Worm (Caenorhabditis elegans) whole organism, dauer: ENCODE measurements around the gene C07B5.2.

Experiments
- unc-62 ChIP-seq: sonication (generic microtip); optimal IDR thresholded peaks from 2 replicates; lab custom pipeline; 2017; ENCODE audit warnings: missing biosample characterization, missing genetic modification reagents, missing genetic modification characterization

Gene C07B5.2

ce11 chrX:9543352-9543751, 26.3 kb upstream of the C07B5.2 start, which contains the start of gene F49E2.5:
TSS of gene F49E2.5 (plus strand) at chrX:9543652.
- TF ChIP-seq unc-62, result no peak

DNA sequence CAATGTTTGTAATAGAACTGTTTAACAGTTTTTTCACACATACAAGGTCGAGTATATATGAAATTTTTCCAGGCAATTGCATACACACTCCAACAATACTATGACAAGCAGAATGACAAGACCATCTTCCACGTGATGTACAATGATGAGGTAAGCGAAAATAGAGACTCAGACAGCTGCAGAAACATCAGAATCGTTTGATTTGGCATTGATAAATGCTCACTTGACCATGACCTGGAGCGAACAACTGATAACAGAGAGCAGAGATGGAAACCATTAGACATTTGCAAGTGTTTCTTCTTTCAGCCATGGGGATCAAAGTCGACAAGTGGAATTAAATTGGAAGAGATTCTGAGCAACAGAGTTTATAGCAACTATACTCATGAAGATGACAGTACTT, 23.5 kb upstream of the C07B5.2 start:
- TF ChIP-seq unc-62, result no peak

DNA sequence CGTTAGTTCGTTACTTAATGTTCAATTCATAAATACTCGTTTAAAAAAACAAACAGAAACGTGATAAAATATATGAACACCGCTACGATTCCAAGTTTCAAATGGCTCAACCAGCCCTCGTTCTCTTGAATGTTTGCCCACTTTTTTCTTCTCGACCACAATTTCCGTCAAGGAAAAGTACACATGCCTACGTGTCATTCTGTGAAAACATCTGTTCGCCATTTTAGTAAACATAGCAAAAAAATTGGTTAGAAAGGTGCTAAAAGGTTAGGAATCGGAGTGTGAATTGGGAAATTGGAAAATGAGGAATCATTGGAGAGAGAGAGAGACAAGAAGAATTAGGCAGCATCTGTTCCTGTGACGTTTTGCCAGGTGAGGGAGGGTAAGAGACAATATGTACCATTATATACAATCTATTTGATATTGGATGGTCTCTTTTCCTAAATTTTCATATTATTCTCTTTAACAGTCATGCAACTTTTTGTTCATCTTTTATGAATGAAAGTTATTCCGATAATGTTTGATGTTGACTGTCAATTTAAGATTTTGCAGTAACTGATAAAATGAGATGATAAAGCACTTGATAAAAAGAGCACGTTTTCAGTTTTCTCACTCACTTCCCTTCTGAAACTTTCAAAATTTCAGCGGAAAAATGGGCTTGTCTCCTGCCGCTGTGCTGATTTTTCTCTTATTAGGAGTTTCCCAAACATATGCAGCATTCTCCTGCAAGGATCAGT, 22.5 kb upstream of the C07B5.2 start, which contains the start of gene nuc-1:
Gene nuc-1, plus strand, starts transcription at position 612 of the 737 bp plus-strand sequence.
- no peak for TF ChIP-seq unc-62

DNA sequence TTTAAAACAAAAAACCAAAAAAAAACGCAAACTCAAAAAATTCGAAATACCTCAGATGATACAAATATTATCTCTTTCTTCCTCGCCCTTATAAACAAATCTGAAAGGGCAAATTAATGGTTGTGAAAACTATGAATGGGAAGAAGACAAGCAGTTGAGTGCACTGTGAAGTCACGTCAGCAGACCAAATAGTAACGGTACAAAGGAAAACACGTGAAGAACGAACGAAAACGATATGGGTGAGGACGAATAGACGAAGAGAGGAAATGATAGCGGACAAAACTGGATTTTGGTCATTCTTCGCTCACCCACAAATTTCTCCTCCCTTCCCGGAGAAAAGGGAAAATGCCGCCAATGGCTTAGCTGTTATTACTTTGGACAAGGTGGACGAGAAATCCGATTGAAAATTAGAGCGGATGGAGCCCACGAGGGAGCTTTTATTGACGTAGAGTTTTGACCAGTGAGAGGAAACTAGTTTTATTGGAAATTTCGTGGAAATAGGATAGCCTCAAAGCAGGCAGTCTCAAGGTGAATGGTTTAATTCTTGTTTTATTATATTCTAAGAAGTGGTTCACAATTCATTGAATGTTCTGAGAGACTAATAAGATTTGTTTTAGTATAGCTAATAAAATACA, 20.6 kb upstream of the C07B5.2 start:
- TF ChIP-seq unc-62, result no peak

ce11 chrX:9536665-9537064, 19.7 kb upstream of the C07B5.2 start, which contains the start of gene C07B5.8:
TSS of gene C07B5.8 (minus strand) at chrX:9536765.
- no peak for TF ChIP-seq unc-62

- no peak for TF ChIP-seq unc-62
These were observed 19.0 kb upstream of the C07B5.2 start for ce11 chrX:9536008-9536407.

ce11 chrX:9531640-9532039, 14.6 kb upstream of the C07B5.2 start:
- no peak for TF ChIP-seq unc-62

- no peak for TF ChIP-seq unc-62
These were observed 12.4 kb upstream of the C07B5.2 start, which contains the start of gene C07B5.4 for ce11 chrX:9529360-9529759. TSS of gene C07B5.4 (plus strand) at chrX:9529660.

- TF ChIP-seq unc-62, result no peak
These were observed 10.9 kb upstream of the C07B5.2 start for ce11 chrX:9527898-9528297.

DNA sequence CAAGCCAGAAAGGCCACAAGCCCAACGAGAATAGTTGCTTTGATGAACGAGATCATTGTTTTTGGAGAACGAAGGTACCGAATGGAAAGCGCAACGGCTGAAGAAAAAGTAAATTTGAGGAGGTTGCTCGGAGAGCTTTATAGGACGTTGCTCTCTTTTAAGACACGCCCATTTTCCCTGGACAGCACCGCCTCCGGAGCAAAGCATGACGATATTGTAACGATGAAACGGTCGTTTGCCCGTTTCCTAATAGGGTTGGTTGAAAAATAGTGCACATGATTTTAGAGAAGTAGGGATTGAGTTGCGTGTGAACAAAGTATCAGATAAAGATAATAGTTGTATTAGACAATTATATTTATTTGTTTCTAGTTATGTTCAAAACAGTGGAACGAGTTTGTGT, 6.1 kb upstream of the C07B5.2 start, which contains the start of gene C07B5.3:
Gene C07B5.3, minus strand, starts transcription at position 101 of the 400 bp plus-strand sequence.
- no peak for TF ChIP-seq unc-62

- no peak for TF ChIP-seq unc-62
These were observed 1.7 kb upstream of the C07B5.2 start, which contains the start of gene C07B5.6 for ce11 chrX:9518719-9519118. TSS of gene C07B5.6 (plus strand) at chrX:9519019.

- no peak for TF ChIP-seq unc-62
These were observed 4.5 kb downstream of the C07B5.2 start for ce11 chrX:9512457-9512856.

- no peak for TF ChIP-seq unc-62
These were observed 6.6 kb downstream of the C07B5.2 start for ce11 chrX:9510448-9510847.

DNA sequence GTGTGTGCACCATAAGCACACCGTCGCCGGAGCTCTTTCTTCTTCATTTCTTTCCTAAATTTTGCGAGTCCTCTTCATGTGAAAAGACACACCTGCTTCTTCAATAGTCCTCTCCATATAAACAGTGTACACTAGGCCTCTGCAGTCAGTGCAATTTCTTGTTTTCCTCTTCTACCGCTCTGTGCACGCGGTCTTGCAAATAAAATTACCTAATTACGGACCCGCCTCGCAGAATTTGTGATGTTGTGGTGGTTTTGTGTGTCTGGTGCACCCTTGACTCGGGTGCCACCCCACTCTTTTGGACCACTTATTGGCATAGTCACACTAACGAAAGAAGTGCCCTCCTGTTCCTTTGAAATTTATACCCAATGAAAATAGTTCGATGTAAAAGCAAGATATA, 7.1 kb downstream of the C07B5.2 start:
- TF ChIP-seq unc-62, result no peak

ce11 chrX:9509516-9509915, 7.5 kb downstream of the C07B5.2 start:
- TF ChIP-seq unc-62, result no peak

DNA sequence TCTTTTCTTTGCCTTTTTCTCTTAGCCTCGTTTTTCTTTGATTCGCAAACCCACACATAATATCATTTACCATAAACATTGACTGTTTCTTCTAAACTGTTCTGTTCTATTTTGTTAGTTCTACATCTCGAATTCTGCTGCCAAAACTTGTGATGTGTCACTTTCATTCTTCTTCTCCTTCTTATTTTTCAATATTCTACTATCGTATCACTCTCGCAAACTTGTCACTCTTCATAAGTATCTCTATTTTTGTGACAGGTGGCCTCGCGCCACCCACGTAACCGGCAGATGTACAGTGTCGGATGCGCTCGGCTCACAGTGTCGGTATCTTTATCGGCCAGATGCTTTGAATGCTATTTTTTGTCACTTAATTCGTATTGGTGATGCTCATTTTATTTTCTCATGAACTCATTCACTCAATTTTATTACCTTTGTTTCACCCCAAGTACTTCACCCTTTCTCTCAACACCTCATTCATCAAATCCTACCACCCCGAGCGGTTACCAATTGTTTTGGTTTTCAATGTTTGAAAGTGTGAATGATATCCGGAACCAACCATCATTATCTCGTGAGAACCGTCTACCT, 8.5 kb downstream of the C07B5.2 start:
- no peak for TF ChIP-seq unc-62

DNA sequence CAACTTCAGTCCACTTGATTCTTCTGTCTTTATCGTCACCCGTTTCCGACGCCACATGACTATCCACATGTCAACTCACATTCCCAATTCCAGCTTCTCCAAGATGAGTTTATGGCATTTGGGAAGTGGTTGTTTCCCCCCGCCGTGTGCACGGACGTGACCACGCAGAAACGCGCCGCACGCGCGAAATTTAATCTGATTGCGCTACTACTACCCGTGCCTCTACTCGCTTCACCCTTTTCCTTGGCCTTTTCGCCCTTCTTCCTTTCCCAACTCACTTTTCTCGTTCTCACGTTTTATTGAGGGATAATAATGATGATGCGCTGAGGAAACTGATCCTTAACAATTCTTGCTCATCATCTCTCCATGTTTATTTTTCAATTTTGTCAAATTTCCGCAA, 10.7 kb downstream of the C07B5.2 start:
- TF ChIP-seq unc-62, result no peak
